Worm (Caenorhabditis elegans): Measurements from ENCODE around the gene clec-264.
A peak's percentile ranks its signal among the peaks of the same experiment; 100 is the strongest.

DNA sequence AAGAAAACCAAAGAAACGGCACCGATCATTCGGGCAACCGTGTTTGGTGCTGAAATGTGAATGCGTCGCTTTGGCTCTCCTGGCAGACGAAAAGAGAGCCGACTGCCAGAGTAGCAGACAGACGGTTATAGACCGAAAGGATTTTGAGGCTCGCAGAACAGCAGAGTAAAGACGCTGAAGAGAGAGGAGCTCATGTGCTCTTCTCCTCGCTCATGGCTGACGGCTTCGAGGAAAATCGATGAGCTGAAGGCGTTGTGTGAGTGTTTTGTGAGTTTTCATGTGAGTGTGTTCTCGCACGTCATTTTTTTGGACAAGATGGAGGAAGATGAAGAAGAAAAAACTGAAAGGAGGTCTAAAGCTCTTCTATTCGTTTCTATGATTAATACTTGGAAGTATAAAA is 21.7 kb downstream of the clec-264 start, which contains the start of gene sbt-1:
- TF ChIP-seq nhr-77 (tag; optimal IDR thresholded peaks at IDR 0.05) (no peak), nhr-76 (tag; optimal IDR thresholded peaks at IDR 0.05) (no peak), nhr-28 (tag; optimal IDR thresholded peaks at IDR 0.05) (no peak), unc-62 (GFP tag; optimal IDR thresholded peaks at IDR 0.05) (no peak), egl-5 (tag; optimal IDR thresholded peaks at IDR 0.05) (no peak), unc-39 (tag; optimal IDR thresholded peaks at IDR 0.05) (no peak), ceh-9 (tag; optimal IDR thresholded peaks at IDR 0.05) (no peak), mdl-1 (tag; optimal IDR thresholded peaks at IDR 0.05) (peak; percentile 57), lin-39 (tag; optimal IDR thresholded peaks at IDR 0.05) (peak; percentile 77), zag-1 (tag; optimal IDR thresholded peaks at IDR 0.05) (no peak), ztf-4 (tag; optimal IDR thresholded peaks at IDR 0.05) (no peak), lsy-12 (tag; optimal IDR thresholded peaks at IDR 0.05) (no peak), jun-1 (tag; optimal IDR thresholded peaks at IDR 0.05) (no peak), aly-2 (tag; optimal IDR thresholded peaks at IDR 0.05) (no peak)

Measured in whole organism, L3 larva.